Worm (Caenorhabditis elegans) whole organism, midembryonic: Measurements from ENCODE around the gene arcp-1.

ENCODE experiments used
- T22C8.4 ChIP-seq: fragments of 200-800 bp; sonication (Bioruptor generic); IDR thresholded peaks from 2 replicates; pipeline ENCODE4 v1.3.6; 2022; ENCODE audit warnings: missing genetic modification characterization, missing compliant biosample characterization
- cog-1 ChIP-seq: sonication (generic microtip); optimal IDR thresholded peaks from 2 replicates; lab custom pipeline; 2016; ENCODE audit warnings: missing genetic modification characterization, missing compliant biosample characterization
- flt-1 ChIP-seq: fragments of 200-800 bp; sonication (Bioruptor generic); IDR thresholded peaks from 2 replicates; pipeline ENCODE4 v1.3.6; 2022; ENCODE audit warnings: missing genetic modification characterization, missing compliant biosample characterization
- klf-2 ChIP-seq: fragments of 200-800 bp; sonication (Bioruptor generic); conservative IDR thresholded peaks from 2 replicates; pipeline ENCODE4 v1.3.6; 2022; ENCODE audit warnings: missing genetic modification reagents, missing genetic modification characterization, missing compliant biosample characterization
- tab-1 ChIP-seq: fragments of 200-800 bp; sonication (Bioruptor generic); IDR thresholded peaks from 2 replicates; pipeline ENCODE4 v1.3.6; 2022; ENCODE audit warnings: missing genetic modification characterization, missing compliant biosample characterization
- ztf-29 ChIP-seq: fragments of 200-800 bp; sonication (Bioruptor generic); IDR thresholded peaks from 2 replicates; pipeline ENCODE4 v1.3.6; 2022; ENCODE audit warnings: missing genetic modification reagents, missing genetic modification characterization, missing compliant biosample characterization

DNA sequence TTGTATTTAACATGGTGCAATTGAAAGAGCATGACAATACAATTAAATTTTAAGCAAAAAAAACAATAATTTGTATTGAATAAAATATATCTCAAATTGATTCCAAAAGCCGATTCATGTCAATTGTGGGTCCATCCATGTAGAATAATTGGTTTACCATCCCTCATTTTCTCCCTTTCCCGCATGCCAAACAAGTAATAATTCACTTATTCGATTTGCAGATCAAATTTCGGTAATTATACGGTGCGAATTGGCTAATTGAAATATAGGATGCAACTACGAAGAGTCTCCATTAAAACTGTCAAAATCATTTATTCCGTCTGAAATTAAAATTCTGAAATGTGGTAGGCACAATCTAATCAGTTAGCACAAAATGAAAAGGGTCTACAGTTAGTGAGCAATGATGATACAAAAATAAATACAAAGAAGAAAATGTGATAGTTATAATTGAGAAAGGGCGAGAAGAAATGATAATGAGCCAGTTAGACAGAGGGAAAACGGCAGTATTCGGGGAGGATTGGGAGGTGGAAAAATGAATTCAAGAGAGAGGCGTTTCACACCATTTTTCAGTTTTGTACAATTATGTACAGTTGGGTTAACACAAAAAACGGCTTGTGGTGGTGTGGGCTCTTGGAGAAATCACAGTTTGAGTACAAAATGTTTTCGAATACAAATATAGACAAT, 30.6 kb upstream of the arcp-1 start:
- TF ChIP-seq klf-2 (GFP tag; lab: Robert Waterston, UW) (no peak), flt-1 (GFP tag; lab: Robert Waterston, UW) (no peak), T22C8.4 (GFP tag; lab: Robert Waterston, UW) (no peak), cog-1 (tag; lab: Kevin White, UChicago) (no peak), tab-1 (GFP tag; lab: Robert Waterston, UW) (no peak), ztf-29 (GFP tag; lab: Robert Waterston, UW) (no peak)
